Fruit fly (Drosophila melanogaster) Kc167 (cell line): ENCODE data around the gene CG13856.

Source experiments
- Myc ChIP-seq: fragments of >200 bp; optimal IDR thresholded peaks from 2 replicates; lab custom pipeline; 2017; ENCODE audit warnings: missing external identifiers
- Sin3A ChIP-seq: fragments of >200 bp; optimal IDR thresholded peaks from 2 replicates; lab custom pipeline; 2018; ENCODE audit warnings: missing external identifiers
- h ChIP-seq: fragments of >200 bp; optimal IDR thresholded peaks from 3 replicates; lab custom pipeline; 2018; ENCODE audit warnings: missing external identifiers
- insv ChIP-seq: fragments of >200 bp; optimal IDR thresholded peaks from 3 replicates; lab custom pipeline; 2018; ENCODE audit warnings: missing external identifiers
- psq ChIP-seq: fragments of >200 bp; optimal IDR thresholded peaks from 2 replicates; lab custom pipeline; 2017; ENCODE audit warnings: missing external identifiers
- ttk ChIP-seq: sonication (Bioruptor generic); optimal IDR thresholded peaks from 2 replicates; lab custom pipeline; 2017; ENCODE audit warnings: missing external identifiers

The CG13856 gene

dm6 chr3R:22405639-22406038 is 3.2 kb downstream of the CG13856 start, which contains the start of gene CG13855:
TSS of gene CG13855 (plus strand) at chr3R:22405939.
- TF ChIP-seq ttk (lab: Kevin White, UChicago) (no peak), Myc (lab: Kevin White, UChicago) (no peak), h (lab: Kevin White, UChicago) (no peak), psq (lab: Kevin White, UChicago) (no peak), Sin3A (lab: Kevin White, UChicago) (no peak), insv (lab: Kevin White, UChicago) (no peak)

dm6 chr3R:22410537-22411360 is 8.3 kb downstream of the CG13856 start, which contains the start of the genes CG13850 and lqfR:
TSS of gene CG13850 (minus strand) at chr3R:22410915.
TSS of gene lqfR (plus strand) at chr3R:22411301.
- no peak for TF ChIP-seq h (lab: Kevin White, UChicago)
- no peak for TF ChIP-seq ttk (lab: Kevin White, UChicago)
- no peak for TF ChIP-seq psq (lab: Kevin White, UChicago)
- no peak for TF ChIP-seq Sin3A (lab: Kevin White, UChicago)
- no peak for TF ChIP-seq insv (lab: Kevin White, UChicago)
- no peak for TF ChIP-seq Myc (lab: Kevin White, UChicago)

dm6 chr3R:22411879-22412587 is 9.6 kb downstream of the CG13856 start:
- no peak for TF ChIP-seq insv (lab: Kevin White, UChicago)
- no peak for TF ChIP-seq Myc (lab: Kevin White, UChicago)

- TF ChIP-seq insv (lab: Kevin White, UChicago) (no peak), h (lab: Kevin White, UChicago) (no peak), ttk (lab: Kevin White, UChicago) (no peak), psq (lab: Kevin White, UChicago) (no peak), Myc (lab: Kevin White, UChicago) (no peak), Sin3A (lab: Kevin White, UChicago) (no peak)
Observed at dm6 chr3R:22420911-22421310, 18.5 kb downstream of the CG13856 start, which contains the start of the genes Nop56 and mats. TSS of gene Nop56 (minus strand) at chr3R:22421068. TSS of gene mats (plus strand) at chr3R:22421161.

DNA sequence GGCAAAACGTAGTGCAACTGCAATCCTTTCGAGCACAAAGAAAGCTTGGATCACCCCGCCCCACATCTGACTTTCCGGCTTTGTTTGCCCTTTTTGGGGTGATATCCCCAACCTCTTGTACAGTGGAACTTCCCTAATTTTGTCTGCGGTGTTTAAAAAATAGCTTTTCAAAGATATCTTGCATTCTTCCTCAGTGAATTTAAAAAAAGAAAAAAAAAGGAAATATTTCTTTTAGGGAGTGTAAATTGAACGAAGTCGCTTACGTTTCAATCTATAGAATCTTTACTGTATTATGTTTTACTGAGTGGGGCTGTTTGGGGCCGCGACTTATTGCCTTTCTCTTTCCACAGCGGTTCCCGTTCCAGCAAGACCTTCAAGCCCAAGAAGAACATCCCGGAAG is 19.2 kb downstream of the CG13856 start:
- no peak for TF ChIP-seq h (lab: Kevin White, UChicago)

DNA sequence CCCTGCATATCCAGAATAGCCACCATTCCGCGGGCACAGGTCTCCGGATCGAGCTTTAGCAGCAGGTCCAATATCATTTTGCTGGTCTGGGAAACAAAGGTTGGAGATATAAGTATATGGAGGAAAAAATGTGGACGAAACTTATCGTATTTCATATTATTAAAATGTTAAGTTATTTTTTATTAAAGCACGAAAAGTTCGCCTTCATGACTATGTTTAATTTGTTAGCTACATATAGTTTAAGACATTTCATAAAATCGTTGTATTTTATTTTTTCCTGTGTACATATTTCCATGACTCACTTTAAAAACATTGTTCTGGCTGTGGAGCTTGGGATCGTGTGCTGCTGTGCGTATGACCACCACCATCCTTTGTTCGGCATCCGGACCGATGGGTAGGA is 21.5 kb downstream of the CG13856 start:
- no peak for TF ChIP-seq ttk (lab: Kevin White, UChicago)

- TF ChIP-seq ttk (lab: Kevin White, UChicago) (no peak), Sin3A (lab: Kevin White, UChicago) (no peak), insv (lab: Kevin White, UChicago) (no peak), Myc (lab: Kevin White, UChicago) (no peak), h (lab: Kevin White, UChicago) (no peak), psq (lab: Kevin White, UChicago) (no peak)
Observed at dm6 chr3R:22424602-22425190, 22.2 kb downstream of the CG13856 start, which contains the start of gene pinta. TSS of gene pinta (minus strand) at chr3R:22424929.

dm6 chr3R:22432200-22432804 is 29.8 kb downstream of the CG13856 start:
- TF ChIP-seq Sin3A (lab: Kevin White, UChicago) (no peak), ttk (lab: Kevin White, UChicago) (no peak), psq (lab: Kevin White, UChicago) (no peak), h (lab: Kevin White, UChicago) (no peak), insv (lab: Kevin White, UChicago) (no peak), Myc (lab: Kevin White, UChicago) (no peak)

DNA sequence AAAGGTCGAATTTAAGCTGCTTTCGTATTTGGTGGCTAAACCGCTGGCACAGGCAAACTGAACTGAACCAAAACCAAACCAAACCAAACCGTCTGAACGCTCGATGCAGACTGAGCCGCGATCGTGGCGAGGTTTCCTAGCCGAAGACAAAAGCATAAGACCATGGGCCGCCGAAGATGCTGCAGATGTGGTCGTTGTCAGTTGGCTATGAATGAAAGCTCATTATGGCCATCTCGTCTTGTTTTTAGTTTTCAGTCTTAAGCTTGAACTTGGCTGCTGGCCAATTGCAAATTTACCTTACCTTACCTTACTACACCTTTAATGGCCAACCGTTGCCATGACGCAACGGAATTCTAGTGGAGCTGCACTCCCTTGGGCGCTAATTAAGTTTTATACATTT is 33.6 kb downstream of the CG13856 start, which contains the start of gene CG13847:
Gene CG13847, minus strand, starts transcription at position 101 of the 400 bp plus-strand sequence.
- no peak for TF ChIP-seq Myc (lab: Kevin White, UChicago)
- TF ChIP-seq Sin3A (lab: Kevin White, UChicago), result no peak
- TF ChIP-seq insv (lab: Kevin White, UChicago), result no peak
- no peak for TF ChIP-seq ttk (lab: Kevin White, UChicago)
- no peak for TF ChIP-seq psq (lab: Kevin White, UChicago)
- no peak for TF ChIP-seq h (lab: Kevin White, UChicago)

DNA sequence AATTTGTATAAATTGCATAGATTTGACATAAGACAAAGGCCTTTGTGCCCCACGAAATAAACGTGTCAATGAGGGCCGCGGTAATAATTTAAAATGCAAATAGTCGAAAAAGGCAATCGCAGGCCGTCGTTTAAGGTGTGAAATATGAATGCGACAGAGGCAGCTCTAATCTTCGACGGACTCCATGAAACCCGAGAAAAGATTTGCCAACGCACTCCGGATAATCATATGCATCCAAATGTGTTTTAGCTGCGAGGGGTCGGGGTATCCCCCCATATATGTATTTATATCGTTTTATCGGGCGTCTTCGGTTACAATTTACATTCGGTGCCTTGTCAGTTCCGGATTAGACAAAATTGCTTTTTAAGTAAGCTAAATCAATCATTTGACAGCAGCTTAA is 35.8 kb downstream of the CG13856 start:
- no peak for TF ChIP-seq Myc (lab: Kevin White, UChicago)
- no peak for TF ChIP-seq Sin3A (lab: Kevin White, UChicago)
- no peak for TF ChIP-seq h (lab: Kevin White, UChicago)
- no peak for TF ChIP-seq ttk (lab: Kevin White, UChicago)
- TF ChIP-seq psq (lab: Kevin White, UChicago), result no peak
- TF ChIP-seq insv (lab: Kevin White, UChicago), result no peak

DNA sequence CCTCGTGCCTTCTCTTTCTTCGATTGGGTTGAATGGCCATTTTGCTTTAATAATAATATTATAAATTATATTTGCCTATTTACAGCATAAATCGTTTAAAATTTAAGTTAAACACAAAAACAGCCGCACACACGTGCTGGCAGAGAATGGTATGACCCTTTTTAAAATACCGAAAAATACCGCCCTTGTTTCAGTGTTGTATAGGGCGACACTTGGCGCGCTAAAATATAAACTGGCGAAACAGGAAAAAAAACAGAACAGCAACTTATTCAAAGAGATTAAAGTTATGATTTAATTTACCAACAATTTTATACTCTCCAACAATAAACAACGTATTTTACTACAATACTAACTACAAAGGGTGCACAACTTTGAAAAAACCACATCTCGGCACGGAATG is 44.0 kb downstream of the CG13856 start, which contains the start of gene CG12499:
Gene CG12499, minus strand, starts transcription at position 95 of the 400 bp plus-strand sequence.
- TF ChIP-seq psq (lab: Kevin White, UChicago) (no peak), Myc (lab: Kevin White, UChicago) (no peak), h (lab: Kevin White, UChicago) (no peak)
